Worm (Caenorhabditis elegans) whole organism, L1 larva: ENCODE data around the gene W08F4.1.

Experiments used
- C34B4.2 ChIP-seq: sonication (generic microtip); optimal IDR thresholded peaks from 2 replicates; lab custom pipeline; 2017; ENCODE audit warnings: mild to moderate bottlenecking, missing genetic modification characterization, missing compliant biosample characterization
- egl-27 ChIP-seq, 2 experiments: fragments of 150-350 bp in 1 of 2; sonication (generic microtip); optimal IDR thresholded peaks; 3 replicates each; lab custom pipeline; 2017 to 2018; ENCODE audit warnings: missing biosample characterization in 2 of 2, missing genetic modification characterization in 2 of 2, missing genetic modification reagents in 2 of 2
- nhr-28 ChIP-seq: fragments of 150-350 bp; optimal IDR thresholded peaks from 2 replicates; lab custom pipeline; 2014; ENCODE audit warnings: missing biosample characterization, missing genetic modification characterization
- nhr-71 ChIP-seq: sonication (generic microtip); optimal IDR thresholded peaks from 2 replicates; lab custom pipeline; 2016; ENCODE audit warnings: mild to moderate bottlenecking, missing genetic modification characterization, moderate library complexity, missing compliant biosample characterization
- tbx-2 ChIP-seq: sonication (generic microtip); optimal IDR thresholded peaks from 2 replicates; lab custom pipeline; 2016; ENCODE audit warnings: missing genetic modification characterization, missing compliant biosample characterization
- ztf-11 ChIP-seq, 2 experiments: sonication (generic microtip); optimal IDR thresholded peaks; 2 replicates each; lab custom pipeline; 2016 to 2017; ENCODE audit warnings: missing genetic modification characterization in 2 of 2, missing biosample characterization in 1 of 2, missing compliant biosample characterization in 1 of 2
- ztf-4 ChIP-seq: fragments of 150-350 bp; optimal IDR thresholded peaks from 2 replicates; lab custom pipeline; 2014; ENCODE audit warnings: missing biosample characterization, missing genetic modification characterization

ce11 chrII:602969-603368 lies 9.6 kb downstream of the W08F4.1 start:
- TF ChIP-seq ztf-4 (tag; lab: Kevin White, UChicago) (peak; percentile 40), nhr-28 (no peak), tbx-2 (peak; percentile 66), C34B4.2 (tag; lab: Kevin White, UChicago) (no peak), nhr-71 (tag; lab: Kevin White, UChicago) (peak; percentile 86), ztf-11 (tag; optimal IDR thresholded peaks at IDR 0.05; lab: Kevin White, UChicago) (peak in 1 of 2 experiments; percentile 4), egl-27 (tag; optimal IDR thresholded peaks at IDR 0.05; lab: Kevin White, UChicago) (no peak)
